Worm (Caenorhabditis elegans): ENCODE results near the gene ddr-1.

ce11 chrX:5444863-5445262 is 16.2 kb upstream of the ddr-1 start, which contains the start of gene itm-2:
- TF ChIP-seq ceh-82 (tag; optimal IDR thresholded peaks at IDR 0.05) (no peak), crh-2 (tag; optimal IDR thresholded peaks at IDR 0.05) (no peak), skn-1 (tag; optimal IDR thresholded peaks at IDR 0.05) (no peak), egl-27 (tag; optimal IDR thresholded peaks at IDR 0.05) (no peak)

Measured in whole organism, L2 larva.